Fruit fly (Drosophila melanogaster) whole organism, embryonic: ENCODE results near the gene THADA.
A peak's percentile ranks its signal among the peaks of the same experiment; 100 is the strongest.

ENCODE experiments used
- Aef1 ChIP-seq: fragments of 200-800 bp; sonication (Bioruptor generic); IDR thresholded peaks from 3 replicates; pipeline ENCODE4 v1.3.6; 2022; ENCODE audit warnings: missing biosample characterization, missing genetic modification characterization
- Bdp1 ChIP-seq: fragments of 200-800 bp; sonication (Bioruptor generic); optimal IDR thresholded peaks from 3 replicates; lab custom pipeline; 2016; ENCODE audit warnings: missing biosample characterization, missing genetic modification characterization
- C15 ChIP-seq: fragments of 200-800 bp; sonication (Bioruptor generic); IDR thresholded peaks from 3 replicates; pipeline ENCODE4 v1.3.6; 2022; ENCODE audit warnings: missing biosample characterization, missing genetic modification characterization
- CG10321 ChIP-seq: fragments of 200-800 bp; sonication (Bioruptor generic); IDR thresholded peaks from 2 replicates; pipeline ENCODE4 v1.3.6; 2022; ENCODE audit warnings: missing biosample characterization, missing genetic modification characterization
- CG12391 ChIP-seq: fragments of 200-800 bp; sonication (Bioruptor generic); optimal IDR thresholded peaks from 3 replicates; lab custom pipeline; 2018; ENCODE audit warnings: missing biosample characterization, mild to moderate bottlenecking, missing genetic modification characterization, moderate library complexity
- CG13424 ChIP-seq: fragments of 200-800 bp; sonication (Bioruptor generic); optimal IDR thresholded peaks from 2 replicates; lab custom pipeline; 2019; ENCODE audit warnings: missing biosample characterization, mild to moderate bottlenecking, missing genetic modification characterization, moderate library complexity
- CG13894 ChIP-seq: fragments of 200-800 bp; sonication (Bioruptor generic); optimal IDR thresholded peaks from 3 replicates; lab custom pipeline; 2018; ENCODE audit warnings: missing biosample characterization, mild to moderate bottlenecking, missing genetic modification characterization, moderate library complexity
- CG15514 ChIP-seq: fragments of 200-800 bp; sonication (Bioruptor generic); optimal IDR thresholded peaks from 3 replicates; lab custom pipeline; 2017; ENCODE audit warnings: missing biosample characterization, missing genetic modification characterization, mild to moderate bottlenecking, moderate library complexity, missing genetic modification reagents
- CG1603 ChIP-seq: fragments of 200-800 bp; sonication (Bioruptor generic); optimal IDR thresholded peaks from 2 replicates; lab custom pipeline; 2019; ENCODE audit warnings: missing biosample characterization, mild to moderate bottlenecking, missing genetic modification characterization, moderate library complexity
- CG17359 ChIP-seq: fragments of 200-800 bp; sonication (Bioruptor generic); optimal IDR thresholded peaks from 3 replicates; lab custom pipeline; 2018; ENCODE audit warnings: missing biosample characterization, mild to moderate bottlenecking, missing genetic modification characterization, moderate library complexity
- CG17361 ChIP-seq: fragments of 200-800 bp; sonication (Bioruptor generic); IDR thresholded peaks from 3 replicates; pipeline ENCODE4 v1.3.6; 2022; ENCODE audit warnings: missing biosample characterization, missing genetic modification characterization
- CG17385 ChIP-seq: fragments of 200-800 bp; sonication (Bioruptor generic); optimal IDR thresholded peaks from 3 replicates; lab custom pipeline; 2018; ENCODE audit warnings: missing biosample characterization, mild to moderate bottlenecking, missing genetic modification characterization
- CG1832 ChIP-seq: fragments of 200-800 bp; sonication (Bioruptor generic); optimal IDR thresholded peaks from 2 replicates; lab custom pipeline; 2017; ENCODE audit warnings: missing biosample characterization, mild to moderate bottlenecking, missing genetic modification characterization, inconsistent platforms
- CG18599 ChIP-seq: fragments of 200-800 bp; sonication (Bioruptor generic); optimal IDR thresholded peaks from 3 replicates; lab custom pipeline; 2017; ENCODE audit warnings: missing biosample characterization, missing genetic modification characterization, mild to moderate bottlenecking, moderate library complexity, missing genetic modification reagents
- CG18619 ChIP-seq: fragments of 200-800 bp; sonication (Bioruptor generic); optimal IDR thresholded peaks from 3 replicates; lab custom pipeline; 2017; ENCODE audit warnings: missing biosample characterization, mild to moderate bottlenecking, missing genetic modification characterization
- CG2199 ChIP-seq: fragments of 200-800 bp; sonication (Bioruptor generic); IDR thresholded peaks from 3 replicates; pipeline ENCODE4 v1.3.6; 2022; ENCODE audit warnings: missing biosample characterization, missing genetic modification characterization
- CG30431 ChIP-seq: fragments of 200-800 bp; sonication (Bioruptor generic); optimal IDR thresholded peaks from 2 replicates; lab custom pipeline; 2017; ENCODE audit warnings: missing biosample characterization, missing genetic modification characterization
- CG33213 ChIP-seq: fragments of 200-800 bp; sonication (Bioruptor generic); optimal IDR thresholded peaks from 3 replicates; lab custom pipeline; 2016; ENCODE audit warnings: missing biosample characterization, missing genetic modification characterization
- CG4360 ChIP-seq: fragments of 200-800 bp; sonication (Bioruptor generic); IDR thresholded peaks from 2 replicates; pipeline ENCODE4 v1.3.6; 2022; ENCODE audit warnings: missing biosample characterization, missing genetic modification characterization
- CG7372 ChIP-seq: fragments of 200-800 bp; sonication (Bioruptor generic); IDR thresholded peaks from 2 replicates; pipeline ENCODE4 v1.3.6; 2022; ENCODE audit warnings: missing biosample characterization, missing genetic modification characterization
- CG8290 ChIP-seq, 3 experiments: fragments of 200-800 bp; sonication (Bioruptor generic); optimal IDR thresholded peaks; 2 replicates each; lab custom pipeline; 2016 to 2019; ENCODE audit warnings: missing biosample characterization in 3 of 3, missing genetic modification characterization in 3 of 3, mild to moderate bottlenecking in 2 of 3, moderate library complexity in 1 of 3
- CG9817 ChIP-seq: fragments of 200-800 bp; sonication (Bioruptor generic); optimal IDR thresholded peaks from 2 replicates; lab custom pipeline; 2018; ENCODE audit warnings: missing biosample characterization, mild to moderate bottlenecking, missing genetic modification characterization, moderate library complexity
- Dp ChIP-seq: fragments of 200-800 bp; sonication (Bioruptor generic); optimal IDR thresholded peaks from 2 replicates; lab custom pipeline; 2018; ENCODE audit warnings: missing biosample characterization, mild to moderate bottlenecking, missing genetic modification characterization, moderate library complexity
- HHEX ChIP-seq: fragments of 200-800 bp; sonication (Bioruptor generic); optimal IDR thresholded peaks from 3 replicates; lab custom pipeline; 2017; ENCODE audit warnings: missing biosample characterization, mild to moderate bottlenecking, missing genetic modification characterization, missing genetic modification reagents
- Hr78 ChIP-seq, 2 experiments: fragments of 200-800 bp in 1 of 2; fragments of >200 bp in 1 of 2; sonication (Bioruptor generic) in 1 of 2; optimal IDR thresholded peaks; 2 replicates each; lab custom pipeline; 2017 to 2019; ENCODE audit warnings: missing biosample characterization in 2 of 2, missing genetic modification characterization in 2 of 2, mild to moderate bottlenecking in 1 of 2, moderate library complexity in 1 of 2
- Max ChIP-seq: fragments of 200-800 bp; sonication (Bioruptor generic); optimal IDR thresholded peaks from 2 replicates; lab custom pipeline; 2016; ENCODE audit warnings: missing biosample characterization, mild to moderate bottlenecking, missing genetic modification characterization
- Nf-YC ChIP-seq: fragments of 200-800 bp; optimal IDR thresholded peaks from 3 replicates; lab custom pipeline; 2019; ENCODE audit warnings: missing biosample characterization, mild to moderate bottlenecking, missing genetic modification characterization, moderate library complexity
- Pdp1 ChIP-seq, 2 experiments: fragments of 200-800 bp; sonication (Bioruptor generic); optimal IDR thresholded peaks; 3 replicates each; lab custom pipeline; 2016; ENCODE audit warnings: missing biosample characterization in 2 of 2, missing genetic modification characterization in 2 of 2, mild to moderate bottlenecking in 1 of 2, moderate library complexity in 1 of 2
- Ptx1 ChIP-seq: fragments of 200-800 bp; sonication (Bioruptor generic); IDR thresholded peaks from 2 replicates; pipeline ENCODE4 v1.3.6; 2022; ENCODE audit warnings: missing biosample characterization, missing genetic modification characterization
- Sox100B ChIP-seq: fragments of 200-800 bp; sonication (Bioruptor generic); optimal IDR thresholded peaks from 3 replicates; lab custom pipeline; 2018; ENCODE audit warnings: missing biosample characterization, mild to moderate bottlenecking, missing genetic modification characterization
- bsh ChIP-seq, 2 experiments: fragments of 200-800 bp; sonication (Bioruptor generic); optimal IDR thresholded peaks; 2 replicates each; lab custom pipeline; 2017 to 2018; ENCODE audit warnings: mild to moderate bottlenecking in 2 of 2, missing biosample characterization in 2 of 2, missing genetic modification characterization in 2 of 2, moderate library complexity in 1 of 2
- ci ChIP-seq: fragments of 200-800 bp; sonication (Bioruptor generic); IDR thresholded peaks from 3 replicates; pipeline ENCODE4 v1.3.6; 2022; ENCODE audit warnings: missing biosample characterization, missing genetic modification characterization
- crol ChIP-seq: fragments of 200-800 bp; sonication (Bioruptor generic); IDR thresholded peaks from 2 replicates; pipeline ENCODE4 v1.3.6; 2022; ENCODE audit warnings: missing biosample characterization, missing genetic modification characterization
- da ChIP-seq: fragments of 200-800 bp; sonication (Bioruptor generic); optimal IDR thresholded peaks from 2 replicates; lab custom pipeline; 2016; ENCODE audit warnings: missing biosample characterization, missing genetic modification characterization
- fd96Cb ChIP-seq: fragments of 200-800 bp; sonication (Bioruptor generic); optimal IDR thresholded peaks from 2 replicates; lab custom pipeline; 2018; ENCODE audit warnings: missing biosample characterization, mild to moderate bottlenecking, missing genetic modification characterization, moderate library complexity
- fru ChIP-seq: fragments of >200 bp; optimal IDR thresholded peaks from 2 replicates; lab custom pipeline; 2017
- gce ChIP-seq: fragments of 200-800 bp; sonication (Bioruptor generic); IDR thresholded peaks from 3 replicates; pipeline ENCODE4 v1.3.6; 2022; ENCODE audit warnings: missing biosample characterization, missing genetic modification characterization
- gem ChIP-seq: fragments of 200-800 bp; sonication (Bioruptor generic); optimal IDR thresholded peaks from 2 replicates; lab custom pipeline; 2019; ENCODE audit warnings: missing biosample characterization, mild to moderate bottlenecking, missing genetic modification characterization, moderate library complexity
- gfzf ChIP-seq: fragments of 200-800 bp; sonication (Bioruptor generic); optimal IDR thresholded peaks from 2 replicates; lab custom pipeline; 2016; ENCODE audit warnings: missing biosample characterization, mild to moderate bottlenecking, missing genetic modification characterization, moderate library complexity
- grau ChIP-seq: fragments of 200-800 bp; optimal IDR thresholded peaks from 3 replicates; lab custom pipeline; 2019; ENCODE audit warnings: missing biosample characterization, mild to moderate bottlenecking, missing genetic modification characterization, moderate library complexity
- ind ChIP-seq: fragments of 200-800 bp; sonication (Bioruptor generic); optimal IDR thresholded peaks from 3 replicates; lab custom pipeline; 2016; ENCODE audit warnings: missing biosample characterization, missing genetic modification characterization
- kni ChIP-seq: fragments of 200-800 bp; sonication (Bioruptor generic); optimal IDR thresholded peaks from 3 replicates; lab custom pipeline; 2017; ENCODE audit warnings: mild to moderate bottlenecking, missing biosample characterization, missing genetic modification reagents, missing genetic modification characterization
- lmd ChIP-seq: fragments of 200-800 bp; sonication (Bioruptor generic); IDR thresholded peaks from 2 replicates; pipeline ENCODE4 v1.3.6; 2022; ENCODE audit warnings: missing biosample characterization, missing genetic modification characterization
- nerfin-2 ChIP-seq: fragments of 200-800 bp; sonication (Bioruptor generic); IDR thresholded peaks from 2 replicates; pipeline ENCODE4 v1.3.6; 2022; ENCODE audit warnings: missing biosample characterization, missing genetic modification characterization; ENCODE audit not compliant: partially characterized antibody
- oc ChIP-seq: fragments of 200-800 bp; sonication (Bioruptor generic); optimal IDR thresholded peaks from 2 replicates; lab custom pipeline; 2018; ENCODE audit warnings: missing biosample characterization, mild to moderate bottlenecking, missing genetic modification characterization, moderate library complexity
- phol ChIP-seq: fragments of 200-800 bp; sonication (Bioruptor generic); optimal IDR thresholded peaks from 3 replicates; lab custom pipeline; 2018; ENCODE audit warnings: missing biosample characterization, mild to moderate bottlenecking, missing genetic modification characterization, moderate library complexity
- sd ChIP-seq: fragments of 200-800 bp; sonication (Bioruptor generic); optimal IDR thresholded peaks from 3 replicates; lab custom pipeline; 2018; ENCODE audit warnings: missing biosample characterization, mild to moderate bottlenecking, missing genetic modification characterization, moderate library complexity
- sens ChIP-seq: fragments of 200-800 bp; sonication (Bioruptor generic); peaks from one replicate; lab custom pipeline; 2016; ENCODE audit warnings: missing biosample characterization, missing genetic modification characterization
- sens-2 ChIP-seq: fragments of 200-800 bp; sonication (Bioruptor generic); IDR thresholded peaks from 2 replicates; pipeline ENCODE4 v1.3.6; 2022; ENCODE audit warnings: missing biosample characterization, missing genetic modification characterization
- vvl ChIP-seq: fragments of 200-800 bp; sonication (Bioruptor generic); IDR thresholded peaks from 2 replicates; pipeline ENCODE4 v1.3.6; 2022; ENCODE audit warnings: missing biosample characterization, missing genetic modification characterization

Gene THADA

DNA sequence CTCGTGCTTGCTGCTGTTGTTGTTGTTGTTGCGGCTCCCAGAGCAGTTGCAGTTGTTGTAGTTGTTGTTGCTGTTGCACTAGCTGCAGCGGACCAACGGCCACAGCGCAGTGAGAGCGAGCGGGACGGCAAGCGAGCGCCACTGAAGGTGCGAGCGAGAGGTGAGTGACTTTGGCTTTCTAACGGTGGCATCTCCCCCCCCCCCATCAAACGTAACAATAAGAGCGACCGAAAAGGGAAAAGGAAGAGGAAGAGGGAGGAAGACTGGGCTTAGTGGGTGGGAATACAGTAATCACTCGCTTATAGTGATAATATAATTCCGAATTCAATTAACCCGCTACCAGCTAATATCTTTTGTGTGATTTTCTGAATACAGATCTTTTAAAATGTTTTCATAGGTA lies 1.7 kb upstream of the THADA start (continued):
- TF ChIP-seq Ptx1 (GFP tag; lab: Robert Waterston, UW) = no peak
- no peak for TF ChIP-seq sens-2 (GFP tag; lab: Robert Waterston, UW)
- peak; percentile 98 for TF ChIP-seq CG4360
- TF ChIP-seq gem = peak; percentile 24
- peak; percentile 1 for TF ChIP-seq da (GFP tag; lab: Kevin White, UChicago)
- TF ChIP-seq vvl = 0 out of 2 replicates have a peak, but pooled peaks have one; percentile 8
- TF ChIP-seq Dp (GFP tag; lab: Kevin White, UChicago) = no peak
- TF ChIP-seq crol (GFP tag; lab: Robert Waterston, UW) = peak; percentile 91
- TF ChIP-seq HHEX (GFP tag; lab: Kevin White, UChicago) = no peak
- peak; percentile 4 for TF ChIP-seq phol (tag; lab: Kevin White, UChicago)
- TF ChIP-seq sd = no peak
- no peak for TF ChIP-seq fd96Cb (tag; lab: Kevin White, UChicago)
- peak; percentile 44; the same call in 1 of the 3 replicates for TF ChIP-seq ci
- TF ChIP-seq CG17385 (GFP tag; lab: Kevin White, UChicago) = peak; percentile 59
- no peak for TF ChIP-seq CG8290 (GFP tag; optimal IDR thresholded peaks at IDR 0.05; lab: Kevin White, UChicago)
- TF ChIP-seq CG8290 (tag; optimal IDR thresholded peaks at IDR 0.05; lab: Kevin White, UChicago) = peak in 1 of 2 experiments; percentile 6
- peak in 1 of 2 experiments; percentile 15 for TF ChIP-seq Pdp1 (GFP tag; optimal IDR thresholded peaks at IDR 0.05; lab: Kevin White, UChicago)
- no peak for TF ChIP-seq nerfin-2
- TF ChIP-seq CG7372 (GFP tag; lab: Robert Waterston, UW) = no peak
- TF ChIP-seq CG18619 (GFP tag; lab: Kevin White, UChicago) = no peak
- TF ChIP-seq CG1832 (GFP tag; lab: Kevin White, UChicago) = peak; percentile 89
- TF ChIP-seq gfzf (GFP tag; lab: Kevin White, UChicago) = no peak
- TF ChIP-seq Nf-YC (tag; lab: Kevin White, UChicago) = peak; percentile 43
- TF ChIP-seq CG9817 (tag; lab: Kevin White, UChicago) = no peak
- TF ChIP-seq grau (tag; lab: Kevin White, UChicago) = peak; percentile 81
- TF ChIP-seq CG17359 (tag; lab: Kevin White, UChicago) = no peak
- TF ChIP-seq CG1603 (tag; lab: Kevin White, UChicago) = peak; percentile 15
- TF ChIP-seq sens = peak; percentile 52
- no peak for TF ChIP-seq CG15514 (GFP tag; lab: Kevin White, UChicago)
- TF ChIP-seq ind (GFP tag; lab: Kevin White, UChicago) = no peak
- TF ChIP-seq kni = peak; percentile 63
- TF ChIP-seq CG17361 = 0 out of 3 replicates have a peak, but pooled peaks have one; percentile 29
- TF ChIP-seq CG10321 = peak; percentile 83
- no peak for TF ChIP-seq fru (lab: Kevin White, UChicago)
- TF ChIP-seq bsh (GFP tag; optimal IDR thresholded peaks at IDR 0.05; lab: Kevin White, UChicago) = peak in 1 of 2 experiments; percentile 23
- 0 out of 3 replicates have a peak, but pooled peaks have one; percentile 31 for TF ChIP-seq CG2199 (GFP tag; lab: Robert Waterston, UW)
- peak in 1 of 2 experiments; percentile 37 for TF ChIP-seq Hr78 (GFP tag; optimal IDR thresholded peaks at IDR 0.05; lab: Kevin White, UChicago)
- TF ChIP-seq CG13424 (tag; lab: Kevin White, UChicago) = no peak
- TF ChIP-seq CG12391 = peak; percentile 24
- no peak for TF ChIP-seq lmd
- TF ChIP-seq CG33213 (GFP tag; lab: Kevin White, UChicago) = no peak
- no peak for TF ChIP-seq Bdp1 (GFP tag; lab: Kevin White, UChicago)
- peak; percentile 23; the same call in 1 of the 3 replicates for TF ChIP-seq Aef1 (GFP tag; lab: Robert Waterston, UW)
- no peak for TF ChIP-seq Max (GFP tag; lab: Kevin White, UChicago)
- no peak for TF ChIP-seq Sox100B (GFP tag; lab: Kevin White, UChicago)
- no peak for TF ChIP-seq CG13894 (tag; lab: Kevin White, UChicago)
- TF ChIP-seq CG30431 (GFP tag; lab: Kevin White, UChicago) = no peak
- no peak for TF ChIP-seq C15 (GFP tag; lab: Robert Waterston, UW)
- TF ChIP-seq CG18599 (GFP tag; lab: Kevin White, UChicago) = peak; percentile 18
- no peak for TF ChIP-seq gce
- peak; percentile 51 for TF ChIP-seq oc
